Worm (Caenorhabditis elegans) whole organism, L2 larva: ENCODE results near the gene B0280.9.

Source experiments
- lin-13 ChIP-seq: fragments of 150-350 bp; optimal IDR thresholded peaks from 2 replicates; lab custom pipeline; 2014; ENCODE audit warnings: missing biosample characterization, missing genetic modification reagents, missing genetic modification characterization
- nhr-11 ChIP-seq: fragments of 150-350 bp; optimal IDR thresholded peaks from 2 replicates; lab custom pipeline; 2014; ENCODE audit warnings: missing biosample characterization, missing genetic modification characterization
- snpc-4 ChIP-seq: fragments of 150-350 bp; optimal IDR thresholded peaks from 2 replicates; lab custom pipeline; 2014; ENCODE audit warnings: missing biosample characterization, missing genetic modification characterization
- ztf-11 ChIP-seq: sonication (generic microtip); optimal IDR thresholded peaks from 2 replicates; lab custom pipeline; 2017; ENCODE audit warnings: missing biosample characterization, missing genetic modification characterization

- TF ChIP-seq snpc-4 (tag; lab: Kevin White, UChicago) (no peak), nhr-11 (tag; lab: Kevin White, UChicago) (no peak), ztf-11 (tag; lab: Kevin White, UChicago) (no peak), lin-13 (GFP tag; lab: Kevin White, UChicago) (no peak)
Observed at ce11 chrIII:7146341-7146740, 23.6 kb upstream of the B0280.9 start.
